Fruit fly (Drosophila melanogaster): ENCODE data around the gene prage.
A peak's percentile ranks its signal among the peaks of the same experiment; 100 is the strongest.

Gene prage

DNA sequence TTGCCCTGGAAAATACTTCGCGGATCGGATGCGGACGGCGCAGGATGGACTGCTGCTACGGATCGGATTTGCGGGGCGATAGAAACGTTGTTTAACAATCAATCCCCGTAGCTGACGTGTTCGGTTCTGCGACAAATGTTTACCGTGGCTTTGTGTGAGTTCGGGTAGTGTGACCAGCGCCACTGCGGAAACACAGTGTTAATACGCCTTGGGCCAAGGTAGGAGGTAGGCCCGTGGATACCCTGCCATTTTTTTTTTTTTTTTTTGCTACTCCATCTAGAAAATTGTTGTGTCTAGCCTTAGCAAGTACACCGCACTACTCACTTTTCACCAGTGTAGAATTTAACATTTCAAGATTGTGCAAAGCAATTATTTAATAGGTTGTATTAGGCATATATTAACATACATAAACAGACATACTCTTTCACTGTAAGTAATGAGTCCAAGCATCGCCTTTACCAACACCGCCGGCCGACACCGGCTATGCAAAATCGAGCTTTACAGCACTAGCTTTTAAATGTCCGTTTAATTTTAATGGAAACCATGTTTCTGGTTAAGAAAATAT lies 88.2 kb downstream of the prage start, which contains the start of gene deltaCOP (continued):
- TF ChIP-seq Mes4 (GFP tag; optimal IDR thresholded peaks at IDR 0.05) (peak; percentile 84), br (optimal IDR thresholded peaks at IDR 0.05) (no peak), amos (GFP tag; IDR thresholded peaks at IDR 0.05; ENCODE audit: partially characterized antibody) (peak; percentile 26; the same call in 1 of the 2 replicates), CG12659 (GFP tag; optimal IDR thresholded peaks at IDR 0.05) (peak; percentile 90), fru (optimal IDR thresholded peaks at IDR 0.05) (no peak), mld (GFP tag; IDR thresholded peaks at IDR 0.05; ENCODE audit: partially characterized antibody) (no peak), CG6254 (GFP tag; optimal IDR thresholded peaks at IDR 0.05) (peak; percentile 43), CG13287 (GFP tag; IDR thresholded peaks at IDR 0.05; ENCODE audit: partially characterized antibody) (peak; percentile 58; the same call in 1 of the 2 replicates), Fer1 (GFP tag; optimal IDR thresholded peaks at IDR 0.05) (peak; percentile 78), CG12219 (GFP tag; optimal IDR thresholded peaks at IDR 0.05) (no peak), zfh2 (GFP tag; optimal IDR thresholded peaks at IDR 0.05) (peak; percentile 94), CG11504 (tag; optimal IDR thresholded peaks at IDR 0.05) (no peak), CG17802 (tag; optimal IDR thresholded peaks at IDR 0.05) (no peak), lola (GFP tag; optimal IDR thresholded peaks at IDR 0.05) (peak in 1 of 3 experiments; percentile 38), eyg (GFP tag; optimal IDR thresholded peaks at IDR 0.05) (peak; percentile 83), oc (tag; optimal IDR thresholded peaks at IDR 0.05) (peak; percentile 36), abd-A (tag; optimal IDR thresholded peaks at IDR 0.05) (no peak), dan (GFP tag; IDR thresholded peaks at IDR 0.05) (no peak), tin (GFP tag; optimal IDR thresholded peaks at IDR 0.05) (peak; percentile 87), kah (GFP tag; optimal IDR thresholded peaks at IDR 0.05) (peak; percentile 26), Ets97D (GFP tag; optimal IDR thresholded peaks at IDR 0.05) (peak; percentile 79), fd96Cb (tag; optimal IDR thresholded peaks at IDR 0.05) (peak; percentile 73), CG32767 (GFP tag; IDR thresholded peaks at IDR 0.05) (peak; percentile 72; the same call in 1 of the 2 replicates), lab (GFP tag; optimal IDR thresholded peaks at IDR 0.05) (no peak), CG17912 (GFP tag; optimal IDR thresholded peaks at IDR 0.05) (no peak), Ravus (GFP tag; IDR thresholded peaks at IDR 0.05) (peak; percentile 24; the same call in 1 of the 2 replicates), nom (GFP tag; optimal IDR thresholded peaks at IDR 0.05) (peak; percentile 61), Hr3 (GFP tag; optimal IDR thresholded peaks at IDR 0.05) (peak; percentile 91), H15 (GFP tag; IDR thresholded peaks at IDR 0.05) (peak; percentile 66; the same call in 1 of the 3 replicates), HLH54F (GFP tag; optimal IDR thresholded peaks at IDR 0.05) (peak; percentile 95), tll (GFP tag; optimal IDR thresholded peaks at IDR 0.05) (peak in 1 of 2 experiments; percentile 69), ems (GFP tag; optimal IDR thresholded peaks at IDR 0.05) (peak; percentile 88), bbx (GFP tag; IDR thresholded peaks at IDR 0.05; ENCODE audit: partially characterized antibody) (peak; percentile 17; the same call in 1 of the 2 replicates), sens (GFP tag) (peak; percentile 98), ftz-f1 (GFP tag; optimal IDR thresholded peaks at IDR 0.05) (peak; percentile 35), CG33557 (GFP tag; optimal IDR thresholded peaks at IDR 0.05) (peak; percentile 57), Six4 (GFP tag; optimal IDR thresholded peaks at IDR 0.05) (peak; percentile 78), CG12071 (GFP tag; optimal IDR thresholded peaks at IDR 0.05) (peak; percentile 42), sob (GFP tag; IDR thresholded peaks at IDR 0.05) (peak; percentile 90), cad (GFP tag; optimal IDR thresholded peaks at IDR 0.05) (no peak), Sin3A (optimal IDR thresholded peaks at IDR 0.05) (peak; percentile 85), lov (optimal IDR thresholded peaks at IDR 0.05) (no peak), lov (GFP tag; IDR thresholded peaks at IDR 0.05) (0 out of 3 replicates have a peak, but pooled peaks have one; percentile 46), CG42726 (GFP tag; IDR thresholded peaks at IDR 0.05; ENCODE audit: partially characterized antibody) (no peak), sisA (GFP tag; IDR thresholded peaks at IDR 0.05) (peak; percentile 90), ap (GFP tag; IDR thresholded peaks at IDR 0.05) (peak; percentile 57; the same call in 1 of the 2 replicates), zfh1 (GFP tag; IDR thresholded peaks at IDR 0.05) (peak; percentile 70), HHEX (GFP tag; optimal IDR thresholded peaks at IDR 0.05) (peak; percentile 74), Sox102F (GFP tag; optimal IDR thresholded peaks at IDR 0.05) (no peak), CG11695 (GFP tag; IDR thresholded peaks at IDR 0.05) (peak; percentile 75)

Measured in whole organism, embryonic.